Fruit fly (Drosophila melanogaster) whole organism, wandering third instar larva: ENCODE measurements around the gene CG1791.

Source experiments
- Abd-B ChIP-seq: fragments of >200 bp; optimal IDR thresholded peaks from 2 replicates; lab custom pipeline; 2017; ENCODE audit warnings: missing biosample characterization, missing genetic modification characterization
- CrebA ChIP-seq: fragments of 200-800 bp; sonication (Bioruptor generic); optimal IDR thresholded peaks from 2 replicates; lab custom pipeline; 2016; ENCODE audit warnings: missing biosample characterization, mild to moderate bottlenecking, missing genetic modification characterization, borderline replicate concordance
- Hnf4 ChIP-seq: fragments of 200-800 bp; sonication (Bioruptor generic); optimal IDR thresholded peaks from 2 replicates; lab custom pipeline; 2016; ENCODE audit warnings: missing biosample characterization, mild to moderate bottlenecking, missing genetic modification characterization
- Hr83 ChIP-seq: fragments of 200-300 bp; sonication (Bioruptor generic); optimal IDR thresholded peaks from 2 replicates; lab custom pipeline; 2016; ENCODE audit warnings: missing biosample characterization, mild to moderate bottlenecking, missing genetic modification characterization, moderate library complexity; ENCODE audit not compliant: poor library complexity, severe bottlenecking
- N ChIP-seq: fragments of >200 bp; optimal IDR thresholded peaks from 2 replicates; lab custom pipeline; 2018; ENCODE audit warnings: missing biosample characterization, missing external identifiers, missing genetic modification characterization
- usp ChIP-seq: fragments of >200 bp; optimal IDR thresholded peaks from 2 replicates; lab custom pipeline; 2017; ENCODE audit warnings: missing biosample characterization, missing genetic modification characterization

dm6 chrX:9964778-9965291, at the start of gene CG1791, which contains the start of gene CG1889:
- TF ChIP-seq N (GFP tag; lab: Kevin White, UChicago) (no peak), Hr83 (GFP tag; lab: Kevin White, UChicago) (no peak), CrebA (GFP tag; lab: Kevin White, UChicago) (no peak), Abd-B (GFP tag; lab: Kevin White, UChicago) (no peak), Hnf4 (no peak), usp (no peak)
